Worm (Caenorhabditis elegans): ENCODE measurements around the gene dlc-4.
"Not testable (repeated sequence)": the region's sequence is repeated elsewhere in the genome, so short reads cannot be mapped to it uniquely, and the experiment has no call there.

dlc-4 gene

DNA sequence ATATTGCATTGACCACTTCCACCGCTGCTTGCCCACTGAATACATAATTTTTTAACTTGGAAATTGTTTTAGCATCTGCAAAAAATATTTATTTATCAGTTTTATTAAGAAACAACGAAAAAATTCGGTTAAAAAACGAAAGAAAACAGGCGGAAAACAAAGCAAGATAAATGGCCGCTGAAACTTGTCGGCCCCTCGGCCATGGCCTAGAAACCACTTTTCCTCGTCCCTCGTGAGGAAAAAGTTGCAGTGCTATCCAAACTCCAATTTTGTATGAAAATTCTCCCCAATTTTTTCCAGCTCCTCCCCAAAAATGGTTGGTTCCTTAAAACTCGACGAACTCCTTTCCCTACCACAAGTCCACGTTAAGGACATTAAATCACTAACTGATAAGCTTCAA lies 18.7 kb upstream of the dlc-4 start, which contains the start of gene Y10G11A.1:
Y10G11A.1 (plus strand) TSS at position 301 of the 400 bp plus-strand sequence.
- peak; percentile 59 for TF ChIP-seq nhr-85 (tag)

DNA sequence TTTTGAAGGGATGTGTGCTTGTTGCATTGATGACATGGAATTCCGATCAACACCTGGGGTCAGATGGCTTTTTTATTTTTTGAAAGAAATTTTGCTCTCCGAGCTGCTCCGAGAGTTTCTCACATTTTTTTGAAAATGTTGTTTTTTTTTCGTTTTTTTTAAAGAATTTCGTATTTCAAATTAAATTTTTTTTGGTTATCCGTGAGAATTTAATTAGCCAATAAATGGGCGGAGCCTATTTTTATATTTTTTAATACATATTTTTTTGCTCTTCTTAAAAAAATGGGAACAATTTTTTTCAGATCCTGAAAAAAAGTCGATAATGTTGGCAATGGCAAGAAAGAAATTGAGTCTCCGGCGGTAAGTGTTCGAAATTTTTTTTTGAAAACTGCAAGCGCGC lies 11.1 kb upstream of the dlc-4 start, which contains the start of gene dlc-3:
dlc-3 (plus strand) TSS at position 301 of the 400 bp plus-strand sequence.
- TF ChIP-seq dsc-1 (tag; optimal IDR thresholded peaks at IDR 0.05) (peak; percentile 39), aha-1 (tag; optimal IDR thresholded peaks at IDR 0.05) (no peak)

DNA sequence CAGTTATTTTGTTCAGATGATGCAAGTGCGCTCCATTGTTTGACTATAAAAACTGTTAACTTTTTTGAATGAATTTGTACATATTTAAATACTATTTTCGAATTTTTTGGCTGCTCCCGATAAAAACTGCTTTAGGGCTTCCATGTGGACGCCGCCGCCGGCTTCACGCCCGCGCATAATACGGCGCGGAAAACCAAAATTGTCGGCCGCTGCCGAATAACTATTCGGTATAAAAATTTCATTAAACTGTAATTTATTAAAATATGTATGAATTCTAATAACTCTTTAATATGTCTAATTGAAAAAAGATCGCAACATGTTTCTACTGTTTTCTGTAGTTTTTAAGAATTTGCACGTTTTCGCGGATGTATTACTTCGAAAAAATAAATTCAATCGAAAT lies 3.6 kb downstream of the dlc-4 start:
- TF ChIP-seq lin-13 (GFP tag; optimal IDR thresholded peaks at IDR 0.05): no peak
- TF ChIP-seq nhr-12 (tag; optimal IDR thresholded peaks at IDR 0.05): no peak
- TF ChIP-seq nhr-20 (tag; optimal IDR thresholded peaks at IDR 0.05): no peak
- TF ChIP-seq ztf-11 (tag; optimal IDR thresholded peaks at IDR 0.05): no peak
- no peak for TF ChIP-seq zip-4 (GFP tag; optimal IDR thresholded peaks at IDR 0.05)
- TF ChIP-seq xbp-1 (tag; optimal IDR thresholded peaks at IDR 0.05): no peak
- TF ChIP-seq nhr-237 (tag; optimal IDR thresholded peaks at IDR 0.05): no peak
- TF ChIP-seq dpl-1 (GFP tag; optimal IDR thresholded peaks at IDR 0.05): no peak
- TF ChIP-seq lsy-2 (tag; optimal IDR thresholded peaks at IDR 0.05): no peak
- no peak for TF ChIP-seq ceh-82 (tag; optimal IDR thresholded peaks at IDR 0.05)
- TF ChIP-seq alr-1 (tag; optimal IDR thresholded peaks at IDR 0.05; ENCODE audit: borderline replicate concordance): no peak
- TF ChIP-seq hlh-4 (tag; optimal IDR thresholded peaks at IDR 0.05): no peak
- no peak for TF ChIP-seq blmp-1 (tag; optimal IDR thresholded peaks at IDR 0.05)

DNA sequence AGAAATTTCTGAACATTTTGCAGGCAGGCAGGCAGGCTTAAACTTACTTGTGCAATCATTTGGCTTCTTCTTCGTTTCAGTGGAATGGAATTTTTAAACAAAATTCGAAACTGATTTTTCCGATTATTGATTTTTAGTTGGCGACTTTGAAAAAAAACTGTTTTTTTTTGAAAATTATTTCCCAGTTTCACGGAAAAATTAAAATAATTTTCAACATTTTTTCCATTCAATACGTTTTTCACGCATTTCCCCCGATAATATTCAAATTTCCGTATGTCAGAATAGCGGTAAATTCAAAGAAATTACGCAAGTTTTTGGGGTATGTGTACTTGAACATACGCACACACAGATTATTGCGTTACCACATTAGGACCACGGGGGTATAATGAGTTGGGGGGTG lies 27.8 kb downstream of the dlc-4 start, which contains the start of gene VY10G11R.1:
VY10G11R.1 (minus strand) TSS at position 101 of the 400 bp plus-strand sequence.
- TF ChIP-seq blmp-1, skn-1, nhr-12 (tag; optimal IDR thresholded peaks at IDR 0.05): not testable (repeated sequence)

DNA sequence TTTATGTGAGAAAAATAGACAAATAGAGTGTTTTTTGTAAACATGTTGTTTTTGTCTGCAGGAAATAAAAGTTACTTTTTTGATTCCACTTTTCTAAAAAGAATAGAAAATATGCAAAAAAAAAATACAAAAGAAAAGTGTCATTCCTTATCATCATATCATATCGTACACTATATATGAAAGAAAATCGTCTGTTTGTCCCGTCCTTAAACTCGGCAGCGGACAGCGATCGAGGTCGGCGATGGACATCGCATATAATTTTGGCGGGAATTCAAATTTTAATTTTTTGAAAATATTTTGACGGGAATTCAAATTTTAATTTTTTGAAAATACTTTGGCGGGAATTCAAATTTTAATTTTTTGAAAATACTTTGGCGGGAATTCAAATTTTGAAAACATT lies 28.5 kb downstream of the dlc-4 start:
- TF ChIP-seq unc-130 (tag; optimal IDR thresholded peaks at IDR 0.05) (no peak), snpc-4 (tag; optimal IDR thresholded peaks at IDR 0.05) (peak; percentile 0)

DNA sequence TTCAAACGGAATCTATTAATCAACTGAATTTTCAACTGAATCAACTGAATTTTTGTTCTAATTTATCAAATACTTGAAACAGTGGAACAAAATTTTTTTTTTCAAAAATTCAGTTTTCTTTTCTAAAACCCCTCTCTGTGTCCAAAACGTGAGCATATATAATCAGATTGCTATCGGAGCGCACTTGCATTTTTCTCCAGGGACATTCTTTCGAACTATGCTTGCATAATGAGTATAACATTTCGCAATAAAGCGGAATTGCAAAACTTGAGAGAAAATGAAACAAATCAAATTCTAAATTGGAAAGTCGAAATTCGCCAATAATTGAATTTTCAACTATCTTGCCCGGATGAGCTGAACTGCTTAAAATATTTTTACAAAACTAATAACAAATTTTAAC lies 33.0 kb downstream of the dlc-4 start:
- no peak for TF ChIP-seq pqm-1 (tag; optimal IDR thresholded peaks at IDR 0.05)
- TF ChIP-seq fkh-8 (tag; optimal IDR thresholded peaks at IDR 0.05): no peak
- no peak for TF ChIP-seq hlh-4 (tag; optimal IDR thresholded peaks at IDR 0.05)
- TF ChIP-seq mep-1 (tag; optimal IDR thresholded peaks at IDR 0.05): no peak
- no peak for TF ChIP-seq dsc-1 (tag; optimal IDR thresholded peaks at IDR 0.05)
- TF ChIP-seq lir-3 (tag; optimal IDR thresholded peaks at IDR 0.05; ENCODE audit: poor library complexity): no peak
- TF ChIP-seq tbx-2 (tag; optimal IDR thresholded peaks at IDR 0.05): no peak
- TF ChIP-seq ceh-82 (tag; optimal IDR thresholded peaks at IDR 0.05): peak in 1 of 3 experiments; percentile 33
- peak in 1 of 3 experiments; percentile 16 for TF ChIP-seq dpl-1 (GFP tag; optimal IDR thresholded peaks at IDR 0.05)
- TF ChIP-seq ces-1 (GFP tag; optimal IDR thresholded peaks at IDR 0.05): peak; percentile 77

DNA sequence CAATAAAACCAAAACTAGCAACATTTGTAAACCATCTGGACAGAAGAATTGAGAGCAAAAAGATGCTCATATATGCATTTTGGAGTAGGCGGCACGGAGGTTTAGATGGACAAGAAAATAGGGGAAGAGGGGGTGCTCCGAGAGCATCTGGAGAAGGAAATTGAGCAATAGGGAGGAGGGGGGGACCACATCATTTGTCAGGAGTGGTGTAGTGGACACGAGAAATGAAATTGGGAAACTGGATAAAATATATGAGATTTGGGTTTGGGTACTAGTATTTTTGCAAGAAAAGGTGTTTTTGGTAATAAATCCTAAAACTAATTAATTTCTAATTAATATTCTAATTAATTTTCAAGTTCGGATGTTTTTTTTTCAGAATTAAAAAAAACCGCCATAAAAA lies 34.1 kb downstream of the dlc-4 start, which contains the start of gene Y51H4A.1:
Y51H4A.1 (minus strand) TSS at position 127 of the 400 bp plus-strand sequence.
- TF ChIP-seq hlh-4 (tag; optimal IDR thresholded peaks at IDR 0.05) (no peak), elt-2 (tag; optimal IDR thresholded peaks at IDR 0.05) (no peak), lin-14 (GFP tag; optimal IDR thresholded peaks at IDR 0.05) (peak; percentile 27)

DNA sequence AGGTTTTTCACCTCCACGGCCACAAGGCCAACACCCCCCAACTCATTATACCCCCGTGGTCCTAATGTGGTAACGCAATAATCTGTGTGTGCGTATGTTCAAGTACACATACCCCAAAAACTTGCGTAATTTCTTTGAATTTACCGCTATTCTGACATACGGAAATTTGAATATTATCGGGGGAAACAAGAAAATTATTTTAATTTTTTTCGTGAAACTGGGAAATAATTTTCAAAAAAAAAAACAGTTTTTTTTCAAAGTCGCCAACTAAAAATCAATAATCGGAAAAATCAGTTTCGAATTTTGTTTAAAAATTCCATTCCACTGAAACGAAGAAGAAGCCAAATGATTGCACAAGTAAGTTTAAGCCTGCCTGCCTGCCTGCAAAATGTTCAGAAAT lies 37.8 kb downstream of the dlc-4 start, which contains the start of gene Y51H4A.938:
Y51H4A.938 (plus strand) TSS at position 301 of the 400 bp plus-strand sequence.
- not testable (repeated sequence) for TF ChIP-seq ceh-63 (GFP tag; optimal IDR thresholded peaks at IDR 0.05); fkh-4 (tag; optimal IDR thresholded peaks at IDR 0.05; ENCODE audit: borderline replicate concordance); sox-4 (tag; optimal IDR thresholded peaks at IDR 0.05)

All from whole organism, L1 larva.